Worm (Caenorhabditis elegans) whole organism, young adult: ENCODE data around the gene F53A9.8.
A peak's percentile ranks its signal among the peaks of the same experiment; 100 is the strongest.

Experiments
- B0336.3 ChIP-seq: fragments of 200-800 bp; sonication (Bioruptor generic); IDR thresholded peaks from 2 replicates; pipeline ENCODE4 v1.3.6; 2022; ENCODE audit warnings: missing genetic modification characterization, missing compliant biosample characterization
- C06A6.2 ChIP-seq: fragments of 200-800 bp; sonication (Bioruptor generic); conservative IDR thresholded peaks from 2 replicates; pipeline ENCODE4 v1.3.6; 2022; ENCODE audit warnings: missing genetic modification characterization, missing compliant biosample characterization
- F39B2.1 ChIP-seq: fragments of 200-800 bp; sonication (Bioruptor generic); IDR thresholded peaks from 2 replicates; pipeline ENCODE4 v1.3.6; 2022; ENCODE audit warnings: missing genetic modification reagents, missing genetic modification characterization, missing compliant biosample characterization
- F55B11.4 ChIP-seq: sonication (generic microtip); optimal IDR thresholded peaks from 2 replicates; lab custom pipeline; 2016; ENCODE audit warnings: missing compliant biosample characterization, missing genetic modification characterization, borderline replicate concordance; ENCODE audit not compliant: insufficient read depth
- Y79H2A.3 ChIP-seq: fragments of 200-800 bp; sonication (Bioruptor generic); conservative IDR thresholded peaks from 2 replicates; pipeline ENCODE4 v1.3.6; 2022; ENCODE audit warnings: missing genetic modification reagents, missing genetic modification characterization, missing compliant biosample characterization
- ZK185.1 ChIP-seq: sonication (generic microtip); optimal IDR thresholded peaks from 2 replicates; lab custom pipeline; 2016; ENCODE audit warnings: mild to moderate bottlenecking, missing genetic modification characterization, missing compliant biosample characterization; ENCODE audit not compliant: poor library complexity, severe bottlenecking
- aptf-2 ChIP-seq: fragments of 200-800 bp; sonication (Bioruptor generic); conservative IDR thresholded peaks from 2 replicates; pipeline ENCODE4 v1.3.6; 2022; ENCODE audit warnings: missing genetic modification reagents, missing genetic modification characterization, missing compliant biosample characterization
- bed-1 ChIP-seq: fragments of 200-800 bp; sonication (Bioruptor generic); IDR thresholded peaks from 2 replicates; pipeline ENCODE4 v1.3.6; 2022; ENCODE audit warnings: missing genetic modification reagents, missing genetic modification characterization, missing compliant biosample characterization
- ccch-3 ChIP-seq: fragments of 200-800 bp; sonication (Bioruptor generic); optimal IDR thresholded peaks from 2 replicates; lab custom pipeline; 2018; ENCODE audit warnings: mild to moderate bottlenecking, missing genetic modification characterization, missing compliant biosample characterization
- cebp-1 ChIP-seq, 2 experiments: fragments of 200-800 bp in 1 of 2; sonication (Bioruptor generic) in 1 of 2; sonication (generic microtip) in 1 of 2; IDR thresholded peaks in 1 of 2; optimal IDR thresholded peaks in 1 of 2; 2 replicates each; pipeline versions ENCODE4 v1.3.6 to Lab custom; 2017 to 2022; ENCODE audit warnings: missing compliant biosample characterization in 2 of 2, missing genetic modification characterization in 2 of 2, mild to moderate bottlenecking in 1 of 2, missing genetic modification reagents in 1 of 2, moderate library complexity in 1 of 2
- ceh-100 ChIP-seq: fragments of 200-800 bp; sonication (Bioruptor generic); IDR thresholded peaks from 2 replicates; pipeline ENCODE4 v1.3.6; 2022; ENCODE audit warnings: missing genetic modification reagents, missing genetic modification characterization, missing compliant biosample characterization
- ceh-79 ChIP-seq: sonication (generic microtip); optimal IDR thresholded peaks from 2 replicates; lab custom pipeline; 2017; ENCODE audit warnings: mild to moderate bottlenecking, missing genetic modification characterization, missing compliant biosample characterization
- chd-7 ChIP-seq: sonication (generic microtip); optimal IDR thresholded peaks from 2 replicates; lab custom pipeline; 2016; ENCODE audit warnings: mild to moderate bottlenecking, missing genetic modification characterization, moderate library complexity, missing compliant biosample characterization
- die-1 ChIP-seq: sonication (generic microtip); optimal IDR thresholded peaks from 2 replicates; lab custom pipeline; 2016; ENCODE audit warnings: missing genotype, mild to moderate bottlenecking, missing genetic modification characterization, missing compliant biosample characterization
- efl-1 ChIP-seq: fragments of 150-350 bp; optimal IDR thresholded peaks from 2 replicates; lab custom pipeline; 2014; ENCODE audit warnings: missing biosample characterization, missing genetic modification reagents, missing genetic modification characterization
- him-1 ChIP-seq: sonication (generic microtip); optimal IDR thresholded peaks from 2 replicates; lab custom pipeline; 2016; ENCODE audit warnings: missing genotype, missing genetic modification reagents, missing genetic modification characterization, missing compliant biosample characterization
- hlh-26 ChIP-seq: fragments of 200-800 bp; sonication (Bioruptor generic); conservative IDR thresholded peaks from 2 replicates; pipeline ENCODE4 v1.3.6; 2022; ENCODE audit warnings: missing genetic modification reagents, missing genetic modification characterization, missing compliant biosample characterization
- hrde-1 ChIP-seq: sonication (generic microtip); optimal IDR thresholded peaks from 2 replicates; lab custom pipeline; 2016; ENCODE audit warnings: missing genetic modification characterization, mild to moderate bottlenecking, missing compliant biosample characterization, moderate library complexity, missing genotype, missing genetic modification reagents, borderline replicate concordance
- hsf-1 ChIP-seq: fragments of 200-800 bp; sonication (Bioruptor generic); IDR thresholded peaks from 2 replicates; pipeline ENCODE4 v1.3.6; 2022; ENCODE audit warnings: missing genetic modification reagents, missing genetic modification characterization, missing compliant biosample characterization
- lin-26 ChIP-seq: fragments of 200-800 bp; sonication (Bioruptor generic); IDR thresholded peaks from 2 replicates; pipeline ENCODE4 v1.3.6; 2022; ENCODE audit warnings: missing genetic modification reagents, missing genetic modification characterization, missing compliant biosample characterization
- lin-35 ChIP-seq, 3 experiments: fragments of 150-350 bp in 2 of 3; sonication (generic microtip) in 1 of 3; optimal IDR thresholded peaks; 2 replicates each; lab custom pipeline; 2014 to 2018; ENCODE audit warnings: missing biosample characterization in 3 of 3, missing genetic modification characterization in 3 of 3, missing genetic modification reagents in 3 of 3
- lin-40 ChIP-seq: sonication (generic microtip); optimal IDR thresholded peaks from 2 replicates; lab custom pipeline; 2016; ENCODE audit warnings: missing genetic modification characterization, mild to moderate bottlenecking, missing compliant biosample characterization, missing genotype, missing genetic modification reagents
- lin-54 ChIP-seq: fragments of 200-800 bp; sonication (Bioruptor generic); optimal IDR thresholded peaks from 2 replicates; lab custom pipeline; 2018; ENCODE audit warnings: mild to moderate bottlenecking, missing genetic modification characterization, missing compliant biosample characterization
- nhr-80 ChIP-seq: sonication (generic microtip); optimal IDR thresholded peaks from 2 replicates; lab custom pipeline; 2016; ENCODE audit warnings: missing genetic modification characterization, missing compliant biosample characterization
- nhr-90 ChIP-seq: sonication (generic microtip); optimal IDR thresholded peaks from 2 replicates; lab custom pipeline; 2016; ENCODE audit warnings: missing genotype, mild to moderate bottlenecking, missing genetic modification characterization, missing compliant biosample characterization
- pha-4 ChIP-seq: fragments of 150-350 bp; sonication (generic microtip); optimal IDR thresholded peaks from 2 replicates; lab custom pipeline; 2014; ENCODE audit warnings: missing biosample characterization, missing genetic modification reagents, missing genetic modification characterization
- rcor-1 ChIP-seq: fragments of 200-800 bp; sonication (Bioruptor generic); IDR thresholded peaks from 2 replicates; pipeline ENCODE4 v1.3.6; 2022; ENCODE audit warnings: missing genetic modification reagents, missing genetic modification characterization, missing compliant biosample characterization
- sdz-38 ChIP-seq: sonication (generic microtip); optimal IDR thresholded peaks from 2 replicates; lab custom pipeline; 2016; ENCODE audit warnings: missing genotype, missing genetic modification characterization, missing compliant biosample characterization
- somi-1 ChIP-seq: fragments of 200-800 bp; sonication (Bioruptor generic); optimal IDR thresholded peaks from 2 replicates; lab custom pipeline; 2018; ENCODE audit warnings: mild to moderate bottlenecking, missing genetic modification characterization, missing compliant biosample characterization
- tbp1 ChIP-seq: fragments of 200-800 bp; sonication (Bioruptor generic); optimal IDR thresholded peaks from 2 replicates; lab custom pipeline; 2018; ENCODE audit warnings: mild to moderate bottlenecking, missing genetic modification characterization, missing compliant biosample characterization
- tlf-1 ChIP-seq: fragments of 200-800 bp; sonication (Bioruptor generic); optimal IDR thresholded peaks from 2 replicates; lab custom pipeline; 2018; ENCODE audit warnings: mild to moderate bottlenecking, missing genetic modification characterization, missing compliant biosample characterization
- unc-130 ChIP-seq: sonication (generic microtip); optimal IDR thresholded peaks from 2 replicates; lab custom pipeline; 2016; ENCODE audit warnings: missing genetic modification reagents, missing genetic modification characterization, missing compliant biosample characterization
- zfh-2 ChIP-seq: fragments of 200-800 bp; sonication (Bioruptor generic); conservative IDR thresholded peaks from 2 replicates; pipeline ENCODE4 v1.3.6; 2022; ENCODE audit warnings: missing genetic modification reagents, missing genetic modification characterization, missing compliant biosample characterization
- ztf-22 ChIP-seq: fragments of 200-800 bp; sonication (Bioruptor generic); optimal IDR thresholded peaks from 2 replicates; lab custom pipeline; 2018; ENCODE audit warnings: mild to moderate bottlenecking, missing genetic modification characterization, moderate library complexity, missing compliant biosample characterization

The F53A9.8 gene

DNA sequence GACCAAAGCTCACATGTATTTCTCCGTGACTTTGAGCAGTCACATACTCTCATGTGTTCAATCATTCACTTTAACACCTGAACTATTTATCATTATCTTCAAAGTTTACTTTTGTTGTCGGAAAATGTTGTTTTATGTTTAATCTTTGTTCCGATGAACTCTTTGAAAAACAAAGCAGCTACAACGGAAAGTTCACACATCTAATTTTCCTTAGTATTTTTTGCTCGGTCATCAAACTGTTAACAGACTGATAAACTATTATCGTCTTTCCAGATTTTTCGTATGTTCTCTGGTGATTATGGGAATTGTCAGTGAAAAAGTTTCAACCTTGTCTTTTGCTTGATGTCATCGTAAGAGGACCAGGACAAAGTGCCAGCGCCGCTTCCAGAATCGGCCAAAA, 37.3 kb upstream of the F53A9.8 start:
- TF ChIP-seq somi-1 (no peak), aptf-2 (no peak), nhr-80 (tag; lab: Kevin White, UChicago) (peak; percentile 14)

- TF ChIP-seq lin-40 (tag; lab: Kevin White, UChicago) (no peak), hrde-1 (no peak), B0336.3 (GFP tag; lab: Robert Waterston, UW) (no peak), F55B11.4 (no peak), die-1 (tag; lab: Kevin White, UChicago) (no peak), F39B2.1 (GFP tag; lab: Robert Waterston, UW) (no peak), ZK185.1 (no peak), efl-1 (GFP tag; lab: Kevin White, UChicago) (no peak), tbp1 (GFP tag; lab: Kevin White, UChicago) (no peak), hlh-26 (GFP tag; lab: Robert Waterston, UW) (no peak), nhr-90 (tag; lab: Kevin White, UChicago) (no peak), lin-35 (GFP tag; optimal IDR thresholded peaks at IDR 0.05; lab: Kevin White, UChicago) (no peak), ztf-22 (no peak), C06A6.2 (GFP tag; lab: Robert Waterston, UW) (no peak)
Measured at ce11 chrX:8754285-8754795, 35.6 kb upstream of the F53A9.8 start.

ce11 chrX:8752546-8752945, 33.8 kb upstream of the F53A9.8 start:
- TF ChIP-seq hsf-1 (GFP tag; lab: Robert Waterston, UW) (no peak), lin-26 (GFP tag; lab: Robert Waterston, UW) (0 out of 2 replicates have a peak, but pooled peaks have one; percentile 37)

DNA sequence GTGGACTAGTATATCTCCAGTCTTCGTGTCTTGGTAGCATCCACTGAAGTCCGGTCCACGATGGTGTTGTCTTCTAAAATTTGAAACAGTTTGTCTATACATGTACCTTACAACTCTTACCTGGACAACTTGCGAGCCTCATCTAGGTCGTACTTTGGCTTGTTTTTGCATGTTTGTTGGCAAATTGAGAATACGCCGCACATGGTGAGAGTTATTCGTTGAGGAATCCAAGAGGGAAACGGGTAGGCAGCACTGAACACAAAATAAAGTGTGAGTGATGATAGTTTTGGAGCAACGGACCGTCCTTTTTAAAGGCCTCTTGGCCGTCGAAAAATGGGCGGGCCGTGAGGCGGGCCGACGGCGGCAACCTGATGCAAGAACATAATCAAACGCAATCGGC, 32.0 kb upstream of the F53A9.8 start, which contains the start of gene asns-2:
TSS of gene asns-2 (minus strand) at position 282 of the 400 bp plus-strand sequence.
- TF ChIP-seq pha-4 (no peak), ccch-3 (GFP tag; lab: Kevin White, UChicago) (no peak), him-1 (tag; lab: Kevin White, UChicago) (no peak), zfh-2 (GFP tag; lab: Robert Waterston, UW) (no peak), cebp-1 (GFP tag; IDR thresholded peaks at IDR 0.05; lab: Robert Waterston, UW) (no peak), cebp-1 (tag; optimal IDR thresholded peaks at IDR 0.05; lab: Kevin White, UChicago) (no peak)
- TF ChIP-seq, all 124 proteins: peak for 0

- no peak for TF ChIP-seq unc-130 (GFP tag; lab: Kevin White, UChicago)
- no peak for TF ChIP-seq lin-54 (GFP tag; lab: Kevin White, UChicago)
- TF ChIP-seq tlf-1, result no peak
- no peak for TF ChIP-seq ceh-79 (tag; lab: Kevin White, UChicago)
- TF ChIP-seq nhr-80 (tag; lab: Kevin White, UChicago), result peak; percentile 63
- TF ChIP-seq cebp-1 (GFP tag; IDR thresholded peaks at IDR 0.05; lab: Robert Waterston, UW), result no peak
- peak; percentile 4 for TF ChIP-seq cebp-1 (tag; optimal IDR thresholded peaks at IDR 0.05; lab: Kevin White, UChicago)
Measured at ce11 chrX:8750209-8750608, 31.5 kb upstream of the F53A9.8 start.

ce11 chrX:8745524-8745923, 26.8 kb upstream of the F53A9.8 start:
- TF ChIP-seq bed-1 (GFP tag; lab: Robert Waterston, UW) (no peak), Y79H2A.3 (GFP tag; lab: Robert Waterston, UW) (no peak), ceh-100 (GFP tag; lab: Robert Waterston, UW) (no peak), chd-7 (tag; lab: Kevin White, UChicago) (no peak), sdz-38 (tag; lab: Kevin White, UChicago) (no peak), rcor-1 (GFP tag; lab: Robert Waterston, UW) (no peak)
